Worm (Caenorhabditis elegans): Measurements from ENCODE around the gene fbxa-83.

fbxa-83 gene

DNA sequence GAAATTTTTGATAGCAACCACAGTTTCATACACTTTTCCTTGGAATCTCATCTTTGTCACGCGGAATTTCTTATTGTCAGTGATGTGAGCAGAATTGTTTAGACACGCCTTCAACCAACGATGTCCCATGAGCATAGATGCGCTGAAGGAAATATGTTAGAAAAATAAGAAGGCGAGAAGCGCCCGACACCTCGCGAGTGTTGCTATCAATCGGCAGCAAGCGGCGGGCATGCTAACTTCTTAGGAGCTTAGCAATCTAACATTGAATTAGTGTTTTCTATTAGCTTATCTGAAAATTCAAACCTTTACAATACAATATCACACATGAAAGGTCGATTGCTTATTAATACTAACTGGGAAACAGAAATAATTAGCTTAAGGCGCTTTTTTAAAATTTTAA is 9.6 kb upstream of the fbxa-83 start:
- TF ChIP-seq isw-1 (GFP tag; IDR thresholded peaks at IDR 0.05) (no peak), nhr-20 (tag; optimal IDR thresholded peaks at IDR 0.05) (no peak), irx-1 (tag; optimal IDR thresholded peaks at IDR 0.05) (no peak), ceh-63 (GFP tag; optimal IDR thresholded peaks at IDR 0.05) (no peak), C34B4.2 (tag; optimal IDR thresholded peaks at IDR 0.05) (no peak)

DNA sequence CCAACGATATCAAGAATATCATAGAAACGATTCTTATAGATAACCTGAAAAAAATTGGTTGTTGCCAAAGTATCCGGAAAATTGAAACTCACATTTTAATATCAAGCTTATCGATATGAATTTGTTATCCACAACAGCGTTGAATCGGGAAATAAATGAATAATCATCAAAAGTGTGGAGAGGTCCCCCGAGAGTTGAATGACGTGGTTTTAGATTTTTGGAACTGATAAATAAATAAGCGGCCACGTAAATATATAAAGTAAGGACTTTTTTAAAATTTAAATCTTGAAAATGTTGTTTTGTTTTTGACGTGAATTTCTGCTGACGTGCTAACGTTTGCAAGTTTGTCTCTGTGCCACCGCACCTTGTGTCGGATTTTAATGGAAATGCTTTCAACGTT is 8.2 kb upstream of the fbxa-83 start, which contains the start of gene Y67A10A.3:
Gene Y67A10A.3 (minus strand): TSS at position 101 of the 400 bp plus-strand sequence.
- no peak for TF ChIP-seq sup-37 (GFP tag; optimal IDR thresholded peaks at IDR 0.05)
- no peak for TF ChIP-seq nhr-90 (tag; optimal IDR thresholded peaks at IDR 0.05; ENCODE audit: poor library complexity)
- TF ChIP-seq elt-2 (tag; optimal IDR thresholded peaks at IDR 0.05): no peak
- no peak for TF ChIP-seq pqm-1 (tag; optimal IDR thresholded peaks at IDR 0.05)
- TF ChIP-seq nhr-71 (tag; optimal IDR thresholded peaks at IDR 0.05): no peak

DNA sequence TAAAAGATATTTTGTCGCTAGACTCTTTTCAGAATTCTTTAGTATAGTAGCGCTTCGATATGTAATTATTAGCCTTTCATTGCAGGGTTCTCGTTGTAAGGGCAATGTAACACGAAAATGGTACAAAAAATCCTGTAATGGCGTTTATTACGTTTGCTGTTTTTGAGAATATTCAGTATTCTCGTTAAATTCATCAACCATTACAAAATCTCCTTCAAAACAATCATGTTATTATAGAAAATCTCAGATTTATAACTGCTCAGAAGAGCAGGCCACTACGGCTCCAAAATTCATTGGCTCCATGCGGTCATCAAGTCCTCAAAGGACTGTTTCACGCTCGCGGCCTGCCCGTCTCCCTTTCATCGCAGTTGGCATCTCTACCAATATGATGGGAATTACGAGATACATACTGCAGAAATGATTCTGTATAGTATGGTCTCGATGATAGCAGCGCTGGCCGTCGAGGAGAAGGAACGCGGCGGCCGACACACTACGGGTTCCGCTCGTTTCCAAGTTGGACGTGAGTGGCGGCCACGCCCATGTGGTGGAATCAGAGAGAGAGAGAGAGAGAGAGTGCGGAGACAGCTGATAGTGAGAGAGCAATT is 613 bp upstream of the fbxa-83 start:
- TF ChIP-seq nhr-19 (GFP tag; conservative IDR thresholded peaks at IDR 0.05): peak; percentile 93
- peak; percentile 73 for TF ChIP-seq nhr-77 (tag; optimal IDR thresholded peaks at IDR 0.05)
- TF ChIP-seq C16A3.4 (tag; optimal IDR thresholded peaks at IDR 0.05): peak; percentile 19
- no peak for TF ChIP-seq skn-1 (tag; optimal IDR thresholded peaks at IDR 0.05)
- peak; percentile 8 for TF ChIP-seq unc-86 (tag; optimal IDR thresholded peaks at IDR 0.05)
- no peak for TF ChIP-seq fkh-10 (GFP tag; optimal IDR thresholded peaks at IDR 0.05)
- no peak for TF ChIP-seq lin-14 (GFP tag; optimal IDR thresholded peaks at IDR 0.05)
- peak; percentile 96 for TF ChIP-seq nhr-90 (tag; optimal IDR thresholded peaks at IDR 0.05; ENCODE audit: poor library complexity)
- peak; percentile 41 for TF ChIP-seq mep-1 (tag; optimal IDR thresholded peaks at IDR 0.05)
- no peak for TF ChIP-seq nhr-237 (tag; optimal IDR thresholded peaks at IDR 0.05)
- TF ChIP-seq dsc-1 (tag; optimal IDR thresholded peaks at IDR 0.05): peak; percentile 70
- TF ChIP-seq fos-1 (tag; optimal IDR thresholded peaks at IDR 0.05): peak; percentile 36
- TF ChIP-seq C04F5.9 (tag; optimal IDR thresholded peaks at IDR 0.05): peak; percentile 65
- no peak for TF ChIP-seq ceh-90 (tag; optimal IDR thresholded peaks at IDR 0.05)
- TF ChIP-seq nhr-71 (tag; optimal IDR thresholded peaks at IDR 0.05): peak; percentile 93
- TF ChIP-seq mef-2 (tag; optimal IDR thresholded peaks at IDR 0.05): no peak
- peak; percentile 15 for TF ChIP-seq fkh-4 (tag; optimal IDR thresholded peaks at IDR 0.05; ENCODE audit: borderline replicate concordance)
- peak in 1 of 2 experiments; percentile 58 for TF ChIP-seq lsy-2 (tag; optimal IDR thresholded peaks at IDR 0.05)
- peak; percentile 91 for TF ChIP-seq elt-2 (tag; optimal IDR thresholded peaks at IDR 0.05)
- TF ChIP-seq C34B4.2 (tag; optimal IDR thresholded peaks at IDR 0.05): peak; percentile 26
- TF ChIP-seq snu-23 (GFP tag; optimal IDR thresholded peaks at IDR 0.05): peak; percentile 90
- TF ChIP-seq sox-4 (tag; optimal IDR thresholded peaks at IDR 0.05): peak; percentile 18
- TF ChIP-seq hlh-4 (tag; optimal IDR thresholded peaks at IDR 0.05): no peak
- peak; percentile 60 for TF ChIP-seq ceh-88 (GFP tag; IDR thresholded peaks at IDR 0.05)
- TF ChIP-seq egl-27 (tag; optimal IDR thresholded peaks at IDR 0.05): no peak
- no peak for TF ChIP-seq unc-62 (GFP tag; optimal IDR thresholded peaks at IDR 0.05)
- TF ChIP-seq ama-1 (optimal IDR thresholded peaks at IDR 0.05): peak; percentile 69
- no peak for TF ChIP-seq unc-30 (tag; optimal IDR thresholded peaks at IDR 0.05)
- TF ChIP-seq lin-15B (tag; optimal IDR thresholded peaks at IDR 0.05): no peak
- peak; percentile 36; the same call in 1 of the 2 replicates for TF ChIP-seq isw-1 (GFP tag; IDR thresholded peaks at IDR 0.05)
- TF ChIP-seq rnt-1 (tag; optimal IDR thresholded peaks at IDR 0.05): peak; percentile 94
- TF ChIP-seq tlp-1 (tag; optimal IDR thresholded peaks at IDR 0.05): no peak
- TF ChIP-seq jun-1 (tag; optimal IDR thresholded peaks at IDR 0.05): peak; percentile 34
- TF ChIP-seq lin-39 (tag; optimal IDR thresholded peaks at IDR 0.05): peak; percentile 56
- TF ChIP-seq mdl-1 (tag; optimal IDR thresholded peaks at IDR 0.05): peak; percentile 11 to 68
- TF ChIP-seq lir-3 (tag; optimal IDR thresholded peaks at IDR 0.05; ENCODE audit: poor library complexity): no peak
- TF ChIP-seq ces-1 (GFP tag; optimal IDR thresholded peaks at IDR 0.05): no peak
- no peak for TF ChIP-seq vab-15 (tag; optimal IDR thresholded peaks at IDR 0.05)
- peak; percentile 72 for TF ChIP-seq sup-37 (GFP tag; optimal IDR thresholded peaks at IDR 0.05)
- no peak for TF ChIP-seq ceh-63 (GFP tag; optimal IDR thresholded peaks at IDR 0.05)
- no peak for TF ChIP-seq nhr-84 (tag; optimal IDR thresholded peaks at IDR 0.05)
- TF ChIP-seq hlh-17 (GFP tag; optimal IDR thresholded peaks at IDR 0.05; ENCODE audit: borderline replicate concordance): no peak
- TF ChIP-seq nhr-12 (tag; optimal IDR thresholded peaks at IDR 0.05): no peak
- peak; percentile 98 for TF ChIP-seq snpc-4 (tag; optimal IDR thresholded peaks at IDR 0.05)
- TF ChIP-seq swsn-7 (tag; optimal IDR thresholded peaks at IDR 0.05): peak; percentile 85
